Worm (Caenorhabditis elegans) whole organism, mixed stage, embryonic: ENCODE results near the gene clec-85.

Experiments used
- M03D4.4 ChIP-seq: sonication (generic microtip); optimal IDR thresholded peaks from 2 replicates; lab custom pipeline; 2017; ENCODE audit warnings: mild to moderate bottlenecking, missing genetic modification characterization, missing compliant biosample characterization
- bed-3 ChIP-seq: fragments of 200-800 bp; sonication (Bioruptor generic); optimal IDR thresholded peaks from 3 replicates; lab custom pipeline; 2018; ENCODE audit warnings: mild to moderate bottlenecking, missing genetic modification characterization, moderate library complexity, missing compliant biosample characterization
- blmp-1 ChIP-seq: fragments of 150-350 bp; optimal IDR thresholded peaks from 2 replicates; lab custom pipeline; 2014; ENCODE audit warnings: missing biosample characterization, missing genetic modification characterization
- ceh-39 ChIP-seq: fragments of 150-350 bp; optimal IDR thresholded peaks from 2 replicates; lab custom pipeline; 2014; ENCODE audit warnings: missing biosample characterization, missing genetic modification characterization
- ces-1 ChIP-seq: fragments of 150-350 bp; optimal IDR thresholded peaks from 2 replicates; lab custom pipeline; 2014; ENCODE audit warnings: missing biosample characterization, missing genetic modification reagents, missing genetic modification characterization
- cnd-1 ChIP-seq: fragments of 200-800 bp; sonication (Bioruptor generic); optimal IDR thresholded peaks from 2 replicates; lab custom pipeline; 2018; ENCODE audit warnings: mild to moderate bottlenecking, missing genetic modification characterization, missing compliant biosample characterization
- drap-1 ChIP-seq: fragments of 200-800 bp; sonication (Bioruptor generic); optimal IDR thresholded peaks from 3 replicates; lab custom pipeline; 2018; ENCODE audit warnings: mild to moderate bottlenecking, missing genetic modification characterization, missing compliant biosample characterization
- elt-1 ChIP-seq: sonication (generic microtip); optimal IDR thresholded peaks from 2 replicates; lab custom pipeline; 2017; ENCODE audit warnings: missing genetic modification characterization, mild to moderate bottlenecking, missing compliant biosample characterization, antibody characterized with exemption, moderate library complexity, borderline replicate concordance; ENCODE audit not compliant: insufficient read depth
- elt-3 ChIP-seq: fragments of 150-350 bp; optimal IDR thresholded peaks from 2 replicates; lab custom pipeline; 2014; ENCODE audit warnings: missing biosample characterization, missing genetic modification characterization
- flh-1 ChIP-seq: fragments of 200-800 bp; sonication (Bioruptor generic); optimal IDR thresholded peaks from 2 replicates; lab custom pipeline; 2018; ENCODE audit warnings: mild to moderate bottlenecking, missing genetic modification characterization, moderate library complexity, missing compliant biosample characterization
- ham-2 ChIP-seq: fragments of 200-800 bp; sonication (Bioruptor generic); optimal IDR thresholded peaks from 2 replicates; lab custom pipeline; 2018; ENCODE audit warnings: mild to moderate bottlenecking, missing genetic modification characterization, missing compliant biosample characterization
- hlh-1 ChIP-seq: fragments of 150-350 bp; optimal IDR thresholded peaks from 2 replicates; lab custom pipeline; 2014; ENCODE audit warnings: missing biosample characterization, missing genetic modification reagents, missing genetic modification characterization
- lin-13 ChIP-seq: fragments of 150-350 bp; optimal IDR thresholded peaks from 2 replicates; lab custom pipeline; 2014; ENCODE audit warnings: missing biosample characterization, missing genetic modification characterization
- lin-32 ChIP-seq: fragments of 200-800 bp; sonication (Bioruptor generic); optimal IDR thresholded peaks from 2 replicates; lab custom pipeline; 2018; ENCODE audit warnings: mild to moderate bottlenecking, missing genetic modification characterization, missing compliant biosample characterization
- lsy-2 ChIP-seq: fragments of 150-350 bp; optimal IDR thresholded peaks from 2 replicates; lab custom pipeline; 2014; ENCODE audit warnings: missing biosample characterization, missing genetic modification characterization
- mep-1 ChIP-seq: fragments of 150-350 bp; optimal IDR thresholded peaks from 2 replicates; lab custom pipeline; 2017; ENCODE audit warnings: missing biosample characterization, missing genetic modification reagents, missing genetic modification characterization, inconsistent platforms
- mls-2 ChIP-seq: sonication (generic microtip); optimal IDR thresholded peaks from 2 replicates; lab custom pipeline; 2016; ENCODE audit warnings: mild to moderate bottlenecking, missing genetic modification characterization, moderate library complexity, missing compliant biosample characterization
- nhr-12 ChIP-seq: fragments of 150-350 bp; optimal IDR thresholded peaks from 2 replicates; lab custom pipeline; 2014; ENCODE audit warnings: missing biosample characterization, missing genetic modification characterization
- nhr-2 ChIP-seq: fragments of 150-350 bp; optimal IDR thresholded peaks from 2 replicates; lab custom pipeline; 2014; ENCODE audit warnings: missing biosample characterization, missing genetic modification characterization
- nhr-237 ChIP-seq: fragments of 150-350 bp; optimal IDR thresholded peaks from 2 replicates; lab custom pipeline; 2014; ENCODE audit warnings: missing biosample characterization, missing genetic modification characterization
- nhr-76 ChIP-seq: sonication (generic microtip); optimal IDR thresholded peaks from 2 replicates; lab custom pipeline; 2017; ENCODE audit warnings: missing biosample characterization, missing genetic modification characterization
- sem-2 ChIP-seq: fragments of 200-800 bp; sonication (Bioruptor generic); optimal IDR thresholded peaks from 2 replicates; lab custom pipeline; 2018; ENCODE audit warnings: mild to moderate bottlenecking, missing genetic modification characterization, missing compliant biosample characterization
- snpc-4 ChIP-seq: fragments of 150-350 bp; optimal IDR thresholded peaks from 2 replicates; lab custom pipeline; 2014; ENCODE audit warnings: missing biosample characterization, missing genetic modification characterization
- sptf-1 ChIP-seq: sonication (generic microtip); optimal IDR thresholded peaks from 2 replicates; lab custom pipeline; 2017; ENCODE audit warnings: mild to moderate bottlenecking, missing genetic modification characterization, moderate library complexity, missing compliant biosample characterization
- tbx-8 ChIP-seq: fragments of 200-800 bp; sonication (Bioruptor generic); optimal IDR thresholded peaks from 2 replicates; lab custom pipeline; 2018; ENCODE audit warnings: mild to moderate bottlenecking, missing genetic modification characterization, moderate library complexity, missing compliant biosample characterization
- unc-120 ChIP-seq: sonication (generic microtip); optimal IDR thresholded peaks from 2 replicates; lab custom pipeline; 2017; ENCODE audit warnings: missing genetic modification characterization, missing compliant biosample characterization; ENCODE audit not compliant: poor library complexity, severe bottlenecking
- unc-39 ChIP-seq: fragments of 150-350 bp; optimal IDR thresholded peaks from 2 replicates; lab custom pipeline; 2014; ENCODE audit warnings: missing biosample characterization, missing genetic modification characterization
- unc-62 ChIP-seq: fragments of 150-350 bp; optimal IDR thresholded peaks from 2 replicates; lab custom pipeline; 2014; ENCODE audit warnings: missing biosample characterization, missing genetic modification reagents, missing genetic modification characterization
- zip-8 ChIP-seq: fragments of 150-350 bp; optimal IDR thresholded peaks from 2 replicates; lab custom pipeline; 2014; ENCODE audit warnings: missing biosample characterization, missing genetic modification characterization
- ztf-11 ChIP-seq: fragments of 150-350 bp; optimal IDR thresholded peaks from 2 replicates; lab custom pipeline; 2014; ENCODE audit warnings: missing biosample characterization, missing genetic modification characterization

The clec-85 gene

ce11 chrIV:2851625-2852024, 939 bp downstream of the clec-85 start:
- no peak for TF ChIP-seq cnd-1 (tag; lab: Kevin White, UChicago)
- no peak for TF ChIP-seq nhr-2 (tag; lab: Kevin White, UChicago)

DNA sequence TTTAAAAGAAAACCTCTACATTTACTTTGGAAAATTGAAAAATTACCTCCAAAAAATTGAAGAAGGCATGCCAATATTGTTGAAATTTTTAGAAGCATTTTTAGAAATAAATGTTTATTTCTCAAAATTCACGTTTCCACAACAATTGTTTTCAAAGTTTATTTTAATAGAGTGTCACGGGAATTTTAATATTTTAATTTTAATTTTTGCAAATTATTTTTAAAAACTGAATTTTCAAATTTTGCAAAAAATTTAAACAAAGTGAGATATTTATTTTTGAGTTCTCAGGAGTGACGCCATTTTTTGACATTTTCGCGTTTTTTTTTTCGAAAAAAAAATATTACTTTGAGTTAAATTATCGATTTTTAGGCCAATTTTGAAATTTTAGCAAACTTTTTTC, 2.5 kb downstream of the clec-85 start, which contains the start of gene Y54G2A.49:
Y54G2A.49 (minus strand) TSS at position 101 of the 400 bp plus-strand sequence.
- no peak for TF ChIP-seq bed-3 (GFP tag; lab: Kevin White, UChicago)
- TF ChIP-seq sptf-1 (tag; lab: Kevin White, UChicago) = no peak
- no peak for TF ChIP-seq elt-1 (tag; lab: Kevin White, UChicago)
- TF ChIP-seq nhr-12 = no peak
- no peak for TF ChIP-seq ztf-11 (tag; lab: Kevin White, UChicago)
- TF ChIP-seq nhr-237 (tag; lab: Kevin White, UChicago) = no peak
- no peak for TF ChIP-seq sem-2
- no peak for TF ChIP-seq drap-1 (GFP tag; lab: Kevin White, UChicago)
- no peak for TF ChIP-seq lin-32 (GFP tag; lab: Kevin White, UChicago)
- TF ChIP-seq zip-8 (tag; lab: Kevin White, UChicago) = no peak
- no peak for TF ChIP-seq cnd-1 (tag; lab: Kevin White, UChicago)
- TF ChIP-seq lsy-2 = no peak
- TF ChIP-seq blmp-1 = no peak
- TF ChIP-seq tbx-8 = no peak
- TF ChIP-seq lin-13 = no peak
- no peak for TF ChIP-seq flh-1

DNA sequence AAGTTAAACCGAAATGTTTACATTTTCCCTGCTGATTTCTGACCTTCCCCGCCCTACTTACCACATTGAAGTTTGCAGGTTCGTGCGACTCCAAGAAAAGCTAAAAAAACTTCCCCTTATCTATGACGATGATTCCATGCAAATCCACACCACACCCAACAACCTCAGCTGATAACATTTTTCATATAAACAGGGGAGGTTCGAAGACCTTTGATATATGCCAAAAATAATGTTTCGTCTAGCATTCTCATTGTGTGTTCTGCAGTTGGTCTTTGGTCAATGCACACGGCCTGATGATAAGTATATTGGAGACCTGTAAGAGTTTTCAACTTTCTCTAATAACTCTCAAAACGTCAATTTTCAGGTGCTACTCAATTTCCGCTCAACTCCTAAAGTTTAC, 3.5 kb downstream of the clec-85 start:
- TF ChIP-seq zip-8 (tag; lab: Kevin White, UChicago) (no peak), unc-62 (no peak), hlh-1 (no peak), nhr-12 (no peak), mls-2 (tag; lab: Kevin White, UChicago) (no peak), bed-3 (GFP tag; lab: Kevin White, UChicago) (no peak), ztf-11 (tag; lab: Kevin White, UChicago) (no peak)

ce11 chrIV:2855056-2855752, 4.5 kb downstream of the clec-85 start:
- no peak for TF ChIP-seq mls-2 (tag; lab: Kevin White, UChicago)
- no peak for TF ChIP-seq sptf-1 (tag; lab: Kevin White, UChicago)
- TF ChIP-seq blmp-1 = no peak
- TF ChIP-seq sem-2 = no peak
- TF ChIP-seq nhr-12 = no peak
- no peak for TF ChIP-seq unc-120 (tag; lab: Kevin White, UChicago)
- no peak for TF ChIP-seq cnd-1 (tag; lab: Kevin White, UChicago)
- TF ChIP-seq, all 35 proteins: peak for 0

DNA sequence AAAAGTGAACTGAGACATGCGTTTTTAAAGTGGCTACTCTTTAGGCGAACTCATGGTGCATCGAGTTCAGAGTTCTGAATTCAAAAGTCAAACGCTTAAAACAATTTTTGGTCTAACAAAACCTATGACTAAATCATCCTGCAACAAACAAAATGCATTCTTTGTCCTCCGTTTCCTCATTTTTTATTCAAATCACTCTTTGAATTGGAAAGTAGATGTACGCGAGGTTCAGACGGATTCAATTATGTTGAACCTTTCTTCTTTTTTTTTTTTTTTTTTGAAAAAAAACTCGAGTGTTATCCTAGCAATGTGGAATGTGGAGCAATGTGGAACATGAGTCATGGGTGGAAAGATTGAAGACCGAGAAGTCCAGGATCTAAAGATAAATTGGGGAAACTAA, 8.0 kb downstream of the clec-85 start:
- TF ChIP-seq ztf-11 (tag; lab: Kevin White, UChicago) = no peak
- TF ChIP-seq snpc-4 = no peak
- no peak for TF ChIP-seq elt-1 (tag; lab: Kevin White, UChicago)
- no peak for TF ChIP-seq flh-1

- no peak for TF ChIP-seq nhr-12
- no peak for TF ChIP-seq zip-8 (tag; lab: Kevin White, UChicago)
- no peak for TF ChIP-seq blmp-1
- no peak for TF ChIP-seq nhr-237 (tag; lab: Kevin White, UChicago)
- no peak for TF ChIP-seq tbx-8
- no peak for TF ChIP-seq ceh-39 (tag; lab: Kevin White, UChicago)
- no peak for TF ChIP-seq snpc-4
- TF ChIP-seq elt-1 (tag; lab: Kevin White, UChicago) = no peak
- TF ChIP-seq nhr-2 (tag; lab: Kevin White, UChicago) = no peak
- no peak for TF ChIP-seq unc-62
- TF ChIP-seq drap-1 (GFP tag; lab: Kevin White, UChicago) = no peak
- no peak for TF ChIP-seq ham-2 (GFP tag; lab: Kevin White, UChicago)
- no peak for TF ChIP-seq mep-1
Measured at ce11 chrIV:2864743-2865142, 14.1 kb downstream of the clec-85 start, which contains the start of gene Y54G2A.16. TSS of gene Y54G2A.16 (minus strand) at chrIV:2864843.

ce11 chrIV:2885260-2885659, 34.6 kb downstream of the clec-85 start:
- peak; percentile 36 for TF ChIP-seq hlh-1
- no peak for TF ChIP-seq M03D4.4 (tag; lab: Kevin White, UChicago)
- no peak for TF ChIP-seq ces-1 (GFP tag; lab: Kevin White, UChicago)
- no peak for TF ChIP-seq zip-8 (tag; lab: Kevin White, UChicago)
- TF ChIP-seq unc-62 = peak; percentile 39
- no peak for TF ChIP-seq nhr-2 (tag; lab: Kevin White, UChicago)
- no peak for TF ChIP-seq ceh-39 (tag; lab: Kevin White, UChicago)
- TF ChIP-seq unc-120 (tag; lab: Kevin White, UChicago) = peak; percentile 1
- no peak for TF ChIP-seq sem-2
- no peak for TF ChIP-seq nhr-76 (tag; lab: Kevin White, UChicago)
- no peak for TF ChIP-seq snpc-4
- no peak for TF ChIP-seq unc-39 (tag; lab: Kevin White, UChicago)
- no peak for TF ChIP-seq lin-13
- no peak for TF ChIP-seq elt-3
- TF ChIP-seq cnd-1 (tag; lab: Kevin White, UChicago) = no peak
- TF ChIP-seq tbx-8 = no peak
- TF ChIP-seq lsy-2 = no peak
